Fruit fly (Drosophila melanogaster): ENCODE data around the gene ind.

DNA sequence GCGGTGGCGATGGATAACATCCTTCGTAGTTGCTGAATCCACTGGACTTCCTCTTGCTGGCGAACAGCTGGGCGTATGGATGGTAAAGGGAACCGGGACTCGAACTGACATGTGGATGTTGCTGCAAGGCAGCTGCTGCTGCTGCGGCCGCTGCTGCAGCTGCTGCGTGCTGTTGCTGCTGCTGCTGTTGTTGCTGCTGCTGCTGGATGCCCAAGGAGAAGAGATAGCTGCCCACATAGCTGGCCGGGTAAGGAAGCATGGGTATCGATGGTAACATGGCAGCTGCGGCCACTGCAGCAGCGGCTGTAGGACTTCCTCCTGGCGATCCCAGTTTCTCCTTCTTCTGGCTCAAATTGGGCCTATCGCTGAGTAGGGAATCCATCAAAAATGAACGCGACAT is 259 bp downstream of the ind start:
- TF ChIP-seq insv (optimal IDR thresholded peaks at IDR 0.05) (no peak), Myc (optimal IDR thresholded peaks at IDR 0.05) (no peak), ttk (optimal IDR thresholded peaks at IDR 0.05) (no peak), psq (optimal IDR thresholded peaks at IDR 0.05) (no peak), h (optimal IDR thresholded peaks at IDR 0.05) (no peak), Sin3A (optimal IDR thresholded peaks at IDR 0.05) (no peak)
